Worm (Caenorhabditis elegans): ENCODE results near the gene Y57G11C.5.

DNA sequence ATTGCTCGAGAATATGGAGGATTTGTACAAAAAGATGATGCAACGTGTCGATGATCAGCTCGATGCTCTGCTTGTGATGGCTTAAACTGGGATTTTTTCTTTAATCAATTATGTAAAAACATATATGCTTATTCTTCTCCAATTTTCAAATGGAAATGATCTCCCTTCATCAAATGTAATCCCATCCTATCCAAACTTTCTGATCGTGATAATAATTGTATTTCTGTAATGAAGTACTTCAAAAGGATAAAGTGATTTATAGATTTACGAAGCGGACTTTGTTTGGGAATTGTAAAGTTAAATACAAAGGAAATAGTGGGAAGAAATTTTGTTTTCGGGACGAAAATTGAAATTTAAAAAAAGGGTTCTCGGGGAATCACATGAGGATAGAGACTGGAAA, 25.3 kb upstream of the Y57G11C.5 start:
- TF ChIP-seq blmp-1 (tag; optimal IDR thresholded peaks at IDR 0.05): no peak
- TF ChIP-seq bed-3 (GFP tag; optimal IDR thresholded peaks at IDR 0.05): no peak
- TF ChIP-seq lin-13 (tag; optimal IDR thresholded peaks at IDR 0.05): no peak
- TF ChIP-seq nhr-12 (tag; optimal IDR thresholded peaks at IDR 0.05): no peak
- no peak for TF ChIP-seq unc-62 (GFP tag; optimal IDR thresholded peaks at IDR 0.05)
- TF ChIP-seq nhr-237 (tag; optimal IDR thresholded peaks at IDR 0.05): no peak
- no peak for TF ChIP-seq lsy-2 (tag; optimal IDR thresholded peaks at IDR 0.05)
- TF ChIP-seq snpc-4 (tag; optimal IDR thresholded peaks at IDR 0.05): no peak
- no peak for TF ChIP-seq hlh-1 (tag; optimal IDR thresholded peaks at IDR 0.05)
- TF ChIP-seq mls-2 (tag; optimal IDR thresholded peaks at IDR 0.05): no peak
- peak; percentile 16 for TF ChIP-seq ces-1 (GFP tag; optimal IDR thresholded peaks at IDR 0.05)
- no peak for TF ChIP-seq pha-4 (tag; optimal IDR thresholded peaks at IDR 0.05)
- no peak for TF ChIP-seq unc-39 (tag; optimal IDR thresholded peaks at IDR 0.05)
